Fruit fly (Drosophila melanogaster): ENCODE data around the gene Gr9a.

dm6 chrX:10082950-10083253 lies 21.5 kb downstream of the Gr9a start, which contains the start of gene CG2972:
- TF ChIP-seq EcR (GFP tag; optimal IDR thresholded peaks at IDR 0.05) = no peak
- no peak for TF ChIP-seq Pif1A (GFP tag; optimal IDR thresholded peaks at IDR 0.05)
- no peak for TF ChIP-seq CG15710 (tag; optimal IDR thresholded peaks at IDR 0.05)
- no peak for TF ChIP-seq CG13204 (GFP tag; optimal IDR thresholded peaks at IDR 0.05)
- no peak for TF ChIP-seq CG34367 (tag; optimal IDR thresholded peaks at IDR 0.05)
- TF ChIP-seq gl (tag; optimal IDR thresholded peaks at IDR 0.05) = no peak
- no peak for TF ChIP-seq Pif1B (GFP tag; optimal IDR thresholded peaks at IDR 0.05)
- no peak for TF ChIP-seq CG9948 (tag; optimal IDR thresholded peaks at IDR 0.05)
- no peak for TF ChIP-seq Snoo (tag; optimal IDR thresholded peaks at IDR 0.05)
- TF ChIP-seq CG8159 (tag; optimal IDR thresholded peaks at IDR 0.05) = no peak
- no peak for TF ChIP-seq CG8301 (tag; optimal IDR thresholded peaks at IDR 0.05)
- no peak for TF ChIP-seq CG12605 (GFP tag; IDR thresholded peaks at IDR 0.05)
- TF ChIP-seq CG17806 (tag; optimal IDR thresholded peaks at IDR 0.05) = no peak

Data from whole organism, pupa.